Fruit fly (Drosophila melanogaster) whole organism, wandering third instar larva: ENCODE data around the gene hth.

Source experiments
- CG9705 ChIP-seq: fragments of 200-800 bp; sonication (Bioruptor generic); optimal IDR thresholded peaks from 2 replicates; lab custom pipeline; 2018; ENCODE audit warnings: missing biosample characterization, mild to moderate bottlenecking, missing genetic modification characterization
- CrebA ChIP-seq: fragments of 200-800 bp; sonication (Bioruptor generic); optimal IDR thresholded peaks from 2 replicates; lab custom pipeline; 2016; ENCODE audit warnings: missing biosample characterization, mild to moderate bottlenecking, missing genetic modification characterization, borderline replicate concordance
- GATAd ChIP-seq: sonication (Bioruptor generic); optimal IDR thresholded peaks from 2 replicates; lab custom pipeline; 2016; ENCODE audit warnings: missing biosample characterization, missing genetic modification characterization
- Hr83 ChIP-seq: fragments of 200-300 bp; sonication (Bioruptor generic); optimal IDR thresholded peaks from 2 replicates; lab custom pipeline; 2016; ENCODE audit warnings: missing biosample characterization, mild to moderate bottlenecking, missing genetic modification characterization, moderate library complexity; ENCODE audit not compliant: poor library complexity, severe bottlenecking
- Mio ChIP-seq: sonication (Bioruptor generic); optimal IDR thresholded peaks from 2 replicates; lab custom pipeline; 2016; ENCODE audit warnings: missing biosample characterization, missing genetic modification characterization
- N ChIP-seq: fragments of >200 bp; optimal IDR thresholded peaks from 2 replicates; lab custom pipeline; 2018; ENCODE audit warnings: missing biosample characterization, missing external identifiers, missing genetic modification characterization
- Rel ChIP-seq, 2 experiments: fragments of 200-800 bp; sonication (Bioruptor generic) in 1 of 2; optimal IDR thresholded peaks; 2 replicates in 1 of 2; 3 replicates in 1 of 2; lab custom pipeline; 2016 to 2019; ENCODE audit warnings: mild to moderate bottlenecking in 2 of 2, missing biosample characterization in 2 of 2, missing genetic modification characterization in 2 of 2, moderate library complexity in 1 of 2
- h ChIP-seq: fragments of 200-800 bp; sonication (Bioruptor generic); optimal IDR thresholded peaks from 3 replicates; lab custom pipeline; 2016; ENCODE audit warnings: missing biosample characterization, mild to moderate bottlenecking, missing genetic modification characterization
- jim ChIP-seq: fragments of 175-275, 200-325 bp; sonication (Bioruptor generic); optimal IDR thresholded peaks from 2 replicates; lab custom pipeline; 2016; ENCODE audit warnings: missing biosample characterization, mild to moderate bottlenecking, missing genetic modification characterization
- pan ChIP-seq: fragments of >200 bp; optimal IDR thresholded peaks from 2 replicates; lab custom pipeline; 2017
- psq ChIP-seq: fragments of 200-800 bp; sonication (Bioruptor generic); optimal IDR thresholded peaks from 3 replicates; lab custom pipeline; 2017; ENCODE audit warnings: missing biosample characterization, mild to moderate bottlenecking, missing genetic modification characterization, moderate library complexity
- rgr ChIP-seq: fragments of 200-800 bp; sonication (Bioruptor generic); optimal IDR thresholded peaks from 3 replicates; lab custom pipeline; 2016; ENCODE audit warnings: missing biosample characterization, mild to moderate bottlenecking, missing genetic modification characterization
- tai ChIP-seq: sonication (Bioruptor generic); optimal IDR thresholded peaks from 2 replicates; lab custom pipeline; 2016; ENCODE audit warnings: missing biosample characterization, missing genetic modification characterization

- TF ChIP-seq h (GFP tag; lab: Kevin White, UChicago) (no peak), Rel (GFP tag; optimal IDR thresholded peaks at IDR 0.05; lab: Kevin White, UChicago) (no peak), Rel (tag; optimal IDR thresholded peaks at IDR 0.05; lab: Kevin White, UChicago) (no peak), Hr83 (GFP tag; lab: Kevin White, UChicago) (no peak), jim (GFP tag; lab: Kevin White, UChicago) (no peak), pan (lab: Kevin White, UChicago) (no peak), N (GFP tag; lab: Kevin White, UChicago) (no peak), psq (GFP tag; lab: Kevin White, UChicago) (no peak), Mio (no peak), GATAd (GFP tag; lab: Kevin White, UChicago) (no peak), tai (GFP tag; lab: Kevin White, UChicago) (no peak), rgr (GFP tag; lab: Kevin White, UChicago) (no peak), CG9705 (no peak), CrebA (no peak)
These were observed 132.1 kb downstream of the hth start for dm6 chr3R:10507276-10507675.
